Fruit fly (Drosophila melanogaster) whole organism, embryonic: ENCODE data around the gene Psn.

Experiments used
- ATbp ChIP-seq: fragments of 200-800 bp; sonication (Bioruptor generic); optimal IDR thresholded peaks from 2 replicates; lab custom pipeline; 2017; ENCODE audit warnings: missing biosample characterization, mild to moderate bottlenecking, missing genetic modification characterization, missing genetic modification reagents
- Bdp1 ChIP-seq: fragments of 200-800 bp; sonication (Bioruptor generic); optimal IDR thresholded peaks from 3 replicates; lab custom pipeline; 2016; ENCODE audit warnings: missing biosample characterization, missing genetic modification characterization
- BtbVII ChIP-seq: fragments of 200-800 bp; sonication (Bioruptor generic); optimal IDR thresholded peaks from 3 replicates; lab custom pipeline; 2017; ENCODE audit warnings: missing biosample characterization, mild to moderate bottlenecking, missing genetic modification characterization
- CG11695 ChIP-seq: fragments of 200-800 bp; sonication (Bioruptor generic); IDR thresholded peaks from 3 replicates; pipeline ENCODE4 v1.3.6; 2022; ENCODE audit warnings: missing biosample characterization, missing genetic modification characterization
- CG13123 ChIP-seq: fragments of 200-800 bp; sonication (Bioruptor generic); optimal IDR thresholded peaks from 2 replicates; lab custom pipeline; 2016; ENCODE audit warnings: missing biosample characterization, missing genetic modification characterization
- CG15479 ChIP-seq: fragments of 200-800 bp; sonication (Bioruptor generic); optimal IDR thresholded peaks from 3 replicates; lab custom pipeline; 2019; ENCODE audit warnings: missing biosample characterization, mild to moderate bottlenecking, missing genetic modification characterization, moderate library complexity
- CG16815 ChIP-seq: fragments of 200-800 bp; sonication (Bioruptor generic); optimal IDR thresholded peaks from 3 replicates; lab custom pipeline; 2017; ENCODE audit warnings: missing biosample characterization, mild to moderate bottlenecking, missing genetic modification characterization
- CG18011 ChIP-seq: fragments of 200-800 bp; sonication (Bioruptor generic); optimal IDR thresholded peaks from 2 replicates; lab custom pipeline; 2017; ENCODE audit warnings: missing biosample characterization, missing genetic modification characterization, mild to moderate bottlenecking, moderate library complexity, missing genotype
- CG18476 ChIP-seq: fragments of 200-800 bp; sonication (Bioruptor generic); optimal IDR thresholded peaks from 2 replicates; lab custom pipeline; 2016; ENCODE audit warnings: missing biosample characterization, mild to moderate bottlenecking, missing genetic modification characterization
- CG31441 ChIP-seq: fragments of 200-800 bp; sonication (Bioruptor generic); IDR thresholded peaks from 2 replicates; pipeline ENCODE4 v1.3.6; 2022; ENCODE audit warnings: missing biosample characterization, missing genetic modification characterization
- CG3281 ChIP-seq: fragments of 200-800 bp; sonication (Bioruptor generic); optimal IDR thresholded peaks from 3 replicates; lab custom pipeline; 2017; ENCODE audit warnings: missing biosample characterization, mild to moderate bottlenecking, missing genetic modification characterization
- CG34376 ChIP-seq: fragments of 200-800 bp; sonication (Bioruptor generic); optimal IDR thresholded peaks from 2 replicates; lab custom pipeline; 2018; ENCODE audit warnings: missing biosample characterization, mild to moderate bottlenecking, missing genetic modification characterization
- CG4617 ChIP-seq: fragments of 200-800 bp; sonication (Bioruptor generic); optimal IDR thresholded peaks from 3 replicates; lab custom pipeline; 2016; ENCODE audit warnings: missing biosample characterization, missing genetic modification characterization, borderline replicate concordance
- CG7271 ChIP-seq: fragments of 200-800 bp; sonication (Bioruptor generic); optimal IDR thresholded peaks from 2 replicates; lab custom pipeline; 2018; ENCODE audit warnings: missing biosample characterization, mild to moderate bottlenecking, missing genetic modification characterization, moderate library complexity
- CG7745 ChIP-seq: fragments of 200-800 bp; sonication (Bioruptor generic); optimal IDR thresholded peaks from 2 replicates; lab custom pipeline; 2018; ENCODE audit warnings: missing biosample characterization, mild to moderate bottlenecking, missing genetic modification characterization, moderate library complexity
- CG7786 ChIP-seq: fragments of 200-800 bp; sonication (Bioruptor generic); optimal IDR thresholded peaks from 2 replicates; lab custom pipeline; 2016; ENCODE audit warnings: missing biosample characterization, missing genetic modification characterization
- CG8388 ChIP-seq: fragments of 200-800 bp; sonication (Bioruptor generic); optimal IDR thresholded peaks from 2 replicates; lab custom pipeline; 2019; ENCODE audit warnings: missing biosample characterization, mild to moderate bottlenecking, missing genetic modification characterization, moderate library complexity
- CG9797 ChIP-seq: fragments of 200-800 bp; sonication (Bioruptor generic); optimal IDR thresholded peaks from 3 replicates; lab custom pipeline; 2018; ENCODE audit warnings: missing biosample characterization, mild to moderate bottlenecking, missing genetic modification characterization
- Dll ChIP-seq: fragments of 200-800 bp; sonication (Bioruptor generic); IDR thresholded peaks from 4 replicates; pipeline ENCODE4 v1.3.6; 2022; ENCODE audit warnings: missing biosample characterization, missing genetic modification characterization; ENCODE audit not compliant: partially characterized antibody
- Doc3 ChIP-seq: fragments of 200-800 bp; sonication (Bioruptor generic); IDR thresholded peaks from 3 replicates; pipeline ENCODE4 v1.3.6; 2022; ENCODE audit warnings: missing biosample characterization, missing genetic modification characterization; ENCODE audit not compliant: partially characterized antibody
- Eip74EF ChIP-seq, 2 experiments: fragments of 200-800 bp in 1 of 2; fragments of >200 bp in 1 of 2; sonication (Bioruptor generic) in 1 of 2; optimal IDR thresholded peaks; 2 replicates each; lab custom pipeline; 2017 to 2019; ENCODE audit warnings: missing biosample characterization in 2 of 2, missing genetic modification characterization in 2 of 2, mild to moderate bottlenecking in 1 of 2, moderate library complexity in 1 of 2
- Fer2 ChIP-seq: fragments of 200-800 bp; sonication (Bioruptor generic); optimal IDR thresholded peaks from 2 replicates; lab custom pipeline; 2018; ENCODE audit warnings: missing biosample characterization, mild to moderate bottlenecking, missing genetic modification characterization, moderate library complexity
- HLHmδ ChIP-seq: fragments of 200-800 bp; sonication (Bioruptor generic); optimal IDR thresholded peaks from 2 replicates; lab custom pipeline; 2018; ENCODE audit warnings: missing biosample characterization, mild to moderate bottlenecking, missing genetic modification characterization, moderate library complexity
- Lim3 ChIP-seq: fragments of 200-800 bp; sonication (Bioruptor generic); IDR thresholded peaks from 2 replicates; pipeline ENCODE4 v1.3.6; 2022; ENCODE audit warnings: missing biosample characterization, missing genetic modification characterization
- Meics ChIP-seq: fragments of 200-800 bp; sonication (Bioruptor generic); optimal IDR thresholded peaks from 2 replicates; lab custom pipeline; 2017; ENCODE audit warnings: missing biosample characterization, mild to moderate bottlenecking, missing genetic modification characterization
- NC2β ChIP-seq: fragments of 200-800 bp; sonication (Bioruptor generic); optimal IDR thresholded peaks from 2 replicates; lab custom pipeline; 2016; ENCODE audit warnings: missing biosample characterization, missing genetic modification characterization
- NFAT ChIP-seq: fragments of 200-800 bp; sonication (Bioruptor generic); IDR thresholded peaks from 2 replicates; pipeline ENCODE4 v1.3.6; 2022; ENCODE audit warnings: missing biosample characterization, missing genetic modification characterization
- Oaz ChIP-seq: fragments of 200-800 bp; sonication (Bioruptor generic); IDR thresholded peaks from 2 replicates; pipeline ENCODE4 v1.3.6; 2022; ENCODE audit warnings: missing biosample characterization, missing genetic modification characterization
- Ravus ChIP-seq: fragments of 200-800 bp; sonication (Bioruptor generic); IDR thresholded peaks from 2 replicates; pipeline ENCODE4 v1.3.6; 2022; ENCODE audit warnings: missing biosample characterization, missing genetic modification characterization
- Side ChIP-seq: fragments of 200-800 bp; sonication (Bioruptor generic); optimal IDR thresholded peaks from 2 replicates; lab custom pipeline; 2016; ENCODE audit warnings: missing biosample characterization, missing genetic modification characterization
- YL-1 ChIP-seq: fragments of 200-800 bp; sonication (Bioruptor generic); optimal IDR thresholded peaks from 3 replicates; lab custom pipeline; 2017; ENCODE audit warnings: missing biosample characterization, mild to moderate bottlenecking, missing genetic modification characterization
- ash1 ChIP-seq: fragments of 200-800 bp; sonication (Bioruptor generic); optimal IDR thresholded peaks from 2 replicates; lab custom pipeline; 2018; ENCODE audit warnings: missing biosample characterization, mild to moderate bottlenecking, missing genetic modification characterization
- bsh ChIP-seq, 2 experiments: fragments of 200-800 bp; sonication (Bioruptor generic); optimal IDR thresholded peaks; 2 replicates each; lab custom pipeline; 2017 to 2018; ENCODE audit warnings: mild to moderate bottlenecking in 2 of 2, missing biosample characterization in 2 of 2, missing genetic modification characterization in 2 of 2, moderate library complexity in 1 of 2
- cato ChIP-seq: fragments of 200-800 bp; sonication (Bioruptor generic); optimal IDR thresholded peaks from 2 replicates; lab custom pipeline; 2016; ENCODE audit warnings: missing biosample characterization, missing genetic modification characterization, borderline replicate concordance
- caup ChIP-seq: fragments of 200-800 bp; sonication (Bioruptor generic); optimal IDR thresholded peaks from 3 replicates; lab custom pipeline; 2017; ENCODE audit warnings: missing biosample characterization, mild to moderate bottlenecking, missing genetic modification characterization, moderate library complexity; ENCODE audit not compliant: severe bottlenecking
- chif ChIP-seq, 2 experiments: fragments of 200-800 bp; sonication (Bioruptor generic); optimal IDR thresholded peaks; 3 replicates each; lab custom pipeline; 2016; ENCODE audit warnings: missing biosample characterization in 2 of 2, missing genetic modification characterization in 2 of 2
- disco-r ChIP-seq: fragments of 200-800 bp; sonication (Bioruptor generic); optimal IDR thresholded peaks from 2 replicates; lab custom pipeline; 2016; ENCODE audit warnings: missing biosample characterization, missing genetic modification characterization
- eyg ChIP-seq: fragments of 200-800 bp; sonication (Bioruptor generic); optimal IDR thresholded peaks from 3 replicates; lab custom pipeline; 2016; ENCODE audit warnings: missing biosample characterization, missing genetic modification characterization
- fru ChIP-seq: fragments of >200 bp; optimal IDR thresholded peaks from 2 replicates; lab custom pipeline; 2017
- fu2 ChIP-seq: fragments of 200-800 bp; sonication (Bioruptor generic); optimal IDR thresholded peaks from 2 replicates; lab custom pipeline; 2016; ENCODE audit warnings: missing biosample characterization, missing genetic modification characterization
- gcm ChIP-seq: fragments of 200-800 bp; sonication (Bioruptor generic); optimal IDR thresholded peaks from 2 replicates; lab custom pipeline; 2019; ENCODE audit warnings: missing biosample characterization, mild to moderate bottlenecking, missing genetic modification characterization, moderate library complexity
- org-1 ChIP-seq: fragments of 200-800 bp; sonication (Bioruptor generic); optimal IDR thresholded peaks from 2 replicates; lab custom pipeline; 2017; ENCODE audit warnings: missing biosample characterization, missing genetic modification characterization
- pum ChIP-seq: fragments of 200-800 bp; sonication (Bioruptor generic); optimal IDR thresholded peaks from 2 replicates; lab custom pipeline; 2016; ENCODE audit warnings: missing biosample characterization, missing genetic modification characterization
- scrt ChIP-seq: fragments of 200-800 bp; sonication (Bioruptor generic); optimal IDR thresholded peaks from 2 replicates; lab custom pipeline; 2018; ENCODE audit warnings: missing biosample characterization, mild to moderate bottlenecking, missing genetic modification characterization, moderate library complexity
- shn ChIP-seq: fragments of 200-800 bp; sonication (Bioruptor generic); optimal IDR thresholded peaks from 3 replicates; lab custom pipeline; 2016; ENCODE audit warnings: missing biosample characterization, missing genetic modification characterization
- slp2 ChIP-seq: fragments of 200-800 bp; sonication (Bioruptor generic); optimal IDR thresholded peaks from 2 replicates; lab custom pipeline; 2016; ENCODE audit warnings: missing biosample characterization, missing genetic modification characterization
- tio ChIP-seq: fragments of 200-800 bp; sonication (Bioruptor generic); optimal IDR thresholded peaks from 2 replicates; lab custom pipeline; 2017; ENCODE audit warnings: missing biosample characterization, missing genetic modification characterization, inconsistent platforms
- zfh1 ChIP-seq: fragments of 200-800 bp; sonication (Bioruptor generic); IDR thresholded peaks from 3 replicates; pipeline ENCODE4 v1.3.6; 2022; ENCODE audit warnings: missing biosample characterization, missing genetic modification characterization

The Psn gene

DNA sequence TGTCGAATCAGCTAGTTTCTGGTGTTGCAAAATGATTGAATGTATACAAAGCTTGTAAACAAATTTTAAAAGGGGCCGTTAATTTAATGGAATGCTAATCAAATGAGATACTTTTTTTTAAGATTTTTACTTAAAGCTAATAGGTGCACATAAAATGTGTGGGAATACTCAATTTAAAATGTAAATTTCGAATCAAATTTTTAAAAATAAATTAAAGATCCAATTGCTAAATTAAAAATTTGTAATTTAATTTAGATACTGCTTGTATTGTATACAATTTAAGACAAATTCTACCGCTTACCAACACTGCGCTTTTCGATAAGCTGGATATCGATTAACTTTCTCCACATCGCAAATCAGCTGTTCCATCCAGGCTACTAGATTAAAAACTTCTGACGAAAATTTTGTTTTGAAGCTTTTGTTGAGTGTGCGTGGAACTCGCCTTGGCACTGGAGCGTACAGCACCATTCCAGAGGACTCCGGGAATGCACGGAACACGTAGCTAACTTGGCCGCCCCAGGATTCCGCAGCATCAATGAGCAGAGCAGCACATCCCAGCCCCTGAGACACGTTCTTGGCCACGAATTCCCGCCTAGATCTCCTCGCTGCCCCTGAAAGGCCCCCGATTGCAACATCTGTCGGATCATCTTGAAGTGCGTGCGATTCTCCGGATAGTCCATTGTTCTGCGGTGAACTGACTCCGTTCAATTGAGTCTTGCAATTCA is 48.0 kb upstream of the Psn start, which contains the start of the genes CG5498 and fbl (continued):
- TF ChIP-seq ash1 (GFP tag; lab: Kevin White, UChicago) (no peak), Eip74EF (GFP tag; optimal IDR thresholded peaks at IDR 0.05; lab: Kevin White, UChicago) (peak in 1 of 2 experiments; percentile 40), NC2β (GFP tag; lab: Kevin White, UChicago) (peak; percentile 18), ATbp (no peak), Dll (peak; percentile 49; the same call in 1 of the 4 replicates), slp2 (GFP tag; lab: Kevin White, UChicago) (no peak), CG9797 (GFP tag; lab: Kevin White, UChicago) (no peak), YL-1 (GFP tag; lab: Kevin White, UChicago) (peak; percentile 13), Lim3 (GFP tag; lab: Robert Waterston, UW) (no peak), BtbVII (GFP tag; lab: Kevin White, UChicago) (peak; percentile 52), gcm (GFP tag; lab: Kevin White, UChicago) (peak; percentile 41), tio (peak; percentile 53), fru (lab: Kevin White, UChicago) (no peak), Meics (peak; percentile 71), CG3281 (GFP tag; lab: Kevin White, UChicago) (peak; percentile 65), pum (GFP tag; lab: Kevin White, UChicago) (peak; percentile 14), fu2 (no peak), Doc3 (GFP tag; lab: Robert Waterston, UW) (0 out of 3 replicates have a peak, but pooled peaks have one; percentile 30), shn (GFP tag; lab: Kevin White, UChicago) (peak; percentile 25), zfh1 (peak; percentile 53; the same call in 2 of the 3 replicates), org-1 (GFP tag; lab: Kevin White, UChicago) (peak; percentile 8), HLHmδ (GFP tag; lab: Kevin White, UChicago) (no peak), CG7745 (peak; percentile 45), scrt (peak; percentile 49), CG4617 (GFP tag; lab: Kevin White, UChicago) (peak; percentile 8), cato (GFP tag; lab: Kevin White, UChicago) (peak; percentile 47), CG7271 (tag; lab: Kevin White, UChicago) (peak; percentile 1), CG31441 (GFP tag; lab: Robert Waterston, UW) (peak; percentile 66), Side (GFP tag; lab: Kevin White, UChicago) (peak; percentile 18), CG11695 (GFP tag; lab: Robert Waterston, UW) (peak; percentile 65; the same call in 2 of the 3 replicates), CG18011 (peak; percentile 22), chif (GFP tag; optimal IDR thresholded peaks at IDR 0.05; lab: Kevin White, UChicago) (peak in 1 of 2 experiments; percentile 24), eyg (no peak), CG8388 (peak; percentile 47), bsh (GFP tag; optimal IDR thresholded peaks at IDR 0.05; lab: Kevin White, UChicago) (peak in 1 of 2 experiments; percentile 49), CG15479 (peak; percentile 33), CG13123 (GFP tag; lab: Kevin White, UChicago) (peak; percentile 36), caup (GFP tag; lab: Kevin White, UChicago) (peak; percentile 50), CG7786 (GFP tag; lab: Kevin White, UChicago) (peak; percentile 38), CG16815 (peak; percentile 26), CG18476 (GFP tag; lab: Kevin White, UChicago) (peak; percentile 56), Fer2 (tag; lab: Kevin White, UChicago) (peak; percentile 61), Ravus (GFP tag; lab: Robert Waterston, UW) (no peak), Bdp1 (no peak), Oaz (GFP tag; lab: Robert Waterston, UW) (no peak), NFAT (peak; percentile 38; the same call in 1 of the 2 replicates), disco-r (GFP tag; lab: Kevin White, UChicago) (no peak), CG34376 (GFP tag; lab: Kevin White, UChicago) (peak; percentile 75)
